Fruit fly (Drosophila melanogaster) whole organism, pupa: Measurements from ENCODE around the gene mirr.

ENCODE experiments used
- CG13204 ChIP-seq: fragments of 200-800 bp; sonication (Bioruptor generic); optimal IDR thresholded peaks from 2 replicates; lab custom pipeline; 2018; ENCODE audit warnings: missing biosample characterization, mild to moderate bottlenecking, missing genetic modification characterization, moderate library complexity
- CG32121 ChIP-seq: fragments of 200-800 bp; sonication (Bioruptor generic); IDR thresholded peaks from 2 replicates; pipeline ENCODE4 v1.3.6; 2022; ENCODE audit warnings: missing biosample characterization, missing genetic modification characterization
- CG8159 ChIP-seq: fragments of 200-800 bp; sonication (Bioruptor generic); optimal IDR thresholded peaks from 3 replicates; lab custom pipeline; 2018; ENCODE audit warnings: missing biosample characterization, mild to moderate bottlenecking, missing genetic modification characterization, moderate library complexity
- Pif1A ChIP-seq: fragments of 200-800 bp; sonication (Bioruptor generic); optimal IDR thresholded peaks from 3 replicates; lab custom pipeline; 2016; ENCODE audit warnings: missing biosample characterization, missing genetic modification characterization
- Pif1B ChIP-seq: fragments of 200-800 bp; sonication (Bioruptor generic); optimal IDR thresholded peaks from 3 replicates; lab custom pipeline; 2016; ENCODE audit warnings: missing biosample characterization, missing genetic modification characterization

DNA sequence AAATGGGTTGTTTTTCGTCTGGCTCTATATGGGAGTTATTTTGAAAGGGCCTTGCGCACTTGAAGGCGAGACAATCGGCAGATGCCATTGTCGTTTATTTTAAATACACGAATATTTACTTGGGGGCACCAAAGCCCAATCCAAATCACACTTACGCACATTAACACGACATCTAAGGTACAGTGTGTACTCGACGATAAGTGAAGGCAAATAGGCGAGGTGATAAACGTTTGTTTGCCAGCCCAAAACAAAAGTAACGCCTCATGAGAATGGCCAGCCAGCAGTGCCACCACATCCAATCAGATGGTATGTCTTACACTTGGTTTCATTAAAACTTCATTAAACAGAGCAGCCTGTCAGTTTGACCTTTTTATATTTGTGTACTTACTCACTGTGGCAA lies 8.7 kb upstream of the mirr start:
- TF ChIP-seq CG13204 (GFP tag; lab: Kevin White, UChicago) (no peak), CG8159 (tag; lab: Kevin White, UChicago) (no peak), Pif1A (GFP tag; lab: Kevin White, UChicago) (no peak), CG32121 (GFP tag; lab: Robert Waterston, UW) (no peak), Pif1B (GFP tag; lab: Kevin White, UChicago) (no peak)
